Worm (Caenorhabditis elegans): ENCODE data around the gene dli-1.

- peak in 2 of 6 experiments; percentile 30 to 62 for TF ChIP-seq elt-3 (tag; optimal IDR thresholded peaks at IDR 0.05)
- TF ChIP-seq efl-1 (optimal IDR thresholded peaks at IDR 0.05) = no peak
- TF ChIP-seq efl-1 (GFP tag; optimal IDR thresholded peaks at IDR 0.05 in 1 of 2) = peak in 1 of 2 experiments; percentile 8
- no peak for TF ChIP-seq lin-13 (GFP tag; optimal IDR thresholded peaks at IDR 0.05)
- no peak for TF ChIP-seq skn-1 (tag; optimal IDR thresholded peaks at IDR 0.05)
- TF ChIP-seq nhr-237 (tag; optimal IDR thresholded peaks at IDR 0.05) = no peak
- no peak for TF ChIP-seq ceh-82 (tag; optimal IDR thresholded peaks at IDR 0.05)
- no peak for TF ChIP-seq nhr-11 (tag; optimal IDR thresholded peaks at IDR 0.05)
- no peak for TF ChIP-seq C34B4.2 (tag; optimal IDR thresholded peaks at IDR 0.05)
- no peak for TF ChIP-seq aha-1 (tag; optimal IDR thresholded peaks at IDR 0.05)
- peak; percentile 45 for TF ChIP-seq blmp-1 (tag; optimal IDR thresholded peaks at IDR 0.05)
- no peak for TF ChIP-seq unc-62 (GFP tag; optimal IDR thresholded peaks at IDR 0.05)
- no peak for TF ChIP-seq ceh-63 (GFP tag; optimal IDR thresholded peaks at IDR 0.05)
- no peak for TF ChIP-seq nhr-28 (tag; optimal IDR thresholded peaks at IDR 0.05)
- no peak for TF ChIP-seq Y116A8C.19 (tag; optimal IDR thresholded peaks at IDR 0.05; ENCODE audit: borderline replicate concordance)
Measured at ce11 chrIV:13082106-13082505, 16.5 kb downstream of the dli-1 start.

Measured in whole organism, L1 larva.